Worm (Caenorhabditis elegans) whole organism, late embryonic: ENCODE data around the gene srd-40.

Experiments used
- C38D4.7 ChIP-seq: fragments of 200-800 bp; sonication (Bioruptor generic); optimal IDR thresholded peaks from 2 replicates; lab custom pipeline; 2018; ENCODE audit warnings: mild to moderate bottlenecking, missing genetic modification characterization, moderate library complexity, missing compliant biosample characterization
- T23F11.4 ChIP-seq: fragments of 200-800 bp; sonication (Bioruptor generic); optimal IDR thresholded peaks from 2 replicates; lab custom pipeline; 2018; ENCODE audit warnings: mild to moderate bottlenecking, missing genetic modification characterization, missing compliant biosample characterization
- ceh-22 ChIP-seq: sonication (generic microtip); optimal IDR thresholded peaks from 2 replicates; lab custom pipeline; 2017; ENCODE audit warnings: missing biosample characterization, missing genetic modification characterization
- ceh-9 ChIP-seq: sonication (generic microtip); optimal IDR thresholded peaks from 2 replicates; lab custom pipeline; 2016; ENCODE audit warnings: mild to moderate bottlenecking, missing genetic modification characterization, inconsistent platforms, missing compliant biosample characterization
- fkh-10 ChIP-seq: fragments of 150-350 bp; optimal IDR thresholded peaks from 2 replicates; lab custom pipeline; 2014; ENCODE audit warnings: missing biosample characterization, missing genetic modification reagents, missing genetic modification characterization
- lim-6 ChIP-seq: sonication (generic microtip); optimal IDR thresholded peaks from 2 replicates; lab custom pipeline; 2016; ENCODE audit warnings: missing genetic modification characterization, missing compliant biosample characterization
- madf-2 ChIP-seq: sonication (generic microtip); optimal IDR thresholded peaks from 2 replicates; lab custom pipeline; 2017; ENCODE audit warnings: missing genetic modification characterization, missing compliant biosample characterization
- nfya-1 ChIP-seq: sonication (generic microtip); optimal IDR thresholded peaks from 2 replicates; lab custom pipeline; 2017; ENCODE audit warnings: missing genetic modification characterization, mild to moderate bottlenecking, missing compliant biosample characterization, antibody characterized with exemption, moderate library complexity
- nhr-232 ChIP-seq: sonication (generic microtip); optimal IDR thresholded peaks from 2 replicates; lab custom pipeline; 2016; ENCODE audit warnings: missing genetic modification characterization, missing compliant biosample characterization
- pag-3 ChIP-seq: sonication (generic microtip); optimal IDR thresholded peaks from 2 replicates; lab custom pipeline; 2016; ENCODE audit warnings: missing compliant biosample characterization, missing genetic modification characterization, borderline replicate concordance
- pros-1 ChIP-seq: fragments of 150-350 bp; optimal IDR thresholded peaks from 2 replicates; lab custom pipeline; 2014; ENCODE audit warnings: missing biosample characterization, missing genetic modification reagents, missing genetic modification characterization
- tbx-7 ChIP-seq: sonication (generic microtip); optimal IDR thresholded peaks from 2 replicates; lab custom pipeline; 2016; ENCODE audit warnings: missing genotype, missing genetic modification characterization, missing compliant biosample characterization
- unc-86 ChIP-seq: sonication (generic microtip); optimal IDR thresholded peaks from 2 replicates; lab custom pipeline; 2016; ENCODE audit warnings: missing genetic modification characterization, missing compliant biosample characterization

- TF ChIP-seq tbx-7: no peak
- no peak for TF ChIP-seq ceh-9
- no peak for TF ChIP-seq fkh-10 (GFP tag; lab: Kevin White, UChicago)
- no peak for TF ChIP-seq T23F11.4 (GFP tag; lab: Kevin White, UChicago)
- TF ChIP-seq pag-3 (tag; lab: Kevin White, UChicago): no peak
- no peak for TF ChIP-seq lim-6 (tag; lab: Kevin White, UChicago)
- TF ChIP-seq nhr-232 (tag; lab: Kevin White, UChicago): no peak
- TF ChIP-seq pros-1: no peak
- TF ChIP-seq nfya-1 (tag; lab: Kevin White, UChicago): no peak
- no peak for TF ChIP-seq ceh-22 (tag; lab: Kevin White, UChicago)
- TF ChIP-seq C38D4.7 (GFP tag; lab: Kevin White, UChicago): no peak
- no peak for TF ChIP-seq unc-86 (tag; lab: Kevin White, UChicago)
- no peak for TF ChIP-seq madf-2 (tag; lab: Kevin White, UChicago)
Measured at ce11 chrX:12317560-12317959, 6.0 kb upstream of the srd-40 start.
